Fruit fly (Drosophila melanogaster): ENCODE measurements around the gene CG4000.
A peak's percentile ranks its signal among the peaks of the same experiment; 100 is the strongest.

CG4000 gene

dm6 chr3R:20677251-20677650, at the start of gene CG4000:
Gene CG4000, minus strand, starts transcription at chr3R:20677351.
- no peak for TF ChIP-seq cic (GFP tag; optimal IDR thresholded peaks at IDR 0.05)

dm6 chr3R:20723491-20723890, 46.3 kb upstream of the CG4000 start:
- TF ChIP-seq cnc (optimal IDR thresholded peaks at IDR 0.05) (no peak), CG1620 (GFP tag; optimal IDR thresholded peaks at IDR 0.05) (no peak), CG11617 (GFP tag; optimal IDR thresholded peaks at IDR 0.05) (no peak)

- TF ChIP-seq Mnt (GFP tag; optimal IDR thresholded peaks at IDR 0.05) (no peak), CG5204 (GFP tag; optimal IDR thresholded peaks at IDR 0.05) (no peak), Clk (GFP tag; optimal IDR thresholded peaks at IDR 0.05) (no peak), CG14711 (tag; optimal IDR thresholded peaks at IDR 0.05) (no peak), tj (GFP tag; optimal IDR thresholded peaks at IDR 0.05) (no peak), cnc (optimal IDR thresholded peaks at IDR 0.05) (no peak), ovo (GFP tag; optimal IDR thresholded peaks at IDR 0.05) (no peak), kay (GFP tag; ENCODE audit: borderline replicate concordance) (no peak)
These were observed 42.1 kb upstream of the CG4000 start for dm6 chr3R:20719286-20719685.

- TF ChIP-seq ovo (GFP tag; optimal IDR thresholded peaks at IDR 0.05) (peak; percentile 69), CG5204 (GFP tag; optimal IDR thresholded peaks at IDR 0.05) (no peak)
These were observed 37.2 kb upstream of the CG4000 start, which contains the start of gene Oamb for dm6 chr3R:20714360-20714759. Gene Oamb, minus strand, starts transcription at chr3R:20714577.

dm6 chr3R:20675772-20676171, 1.4 kb downstream of the CG4000 start:
- no peak for TF ChIP-seq ovo (GFP tag; optimal IDR thresholded peaks at IDR 0.05)
- no peak for TF ChIP-seq Crg-1 (GFP tag; optimal IDR thresholded peaks at IDR 0.05)
- no peak for TF ChIP-seq CG5204 (GFP tag; optimal IDR thresholded peaks at IDR 0.05)
- no peak for TF ChIP-seq Mnt (GFP tag; optimal IDR thresholded peaks at IDR 0.05)
- no peak for TF ChIP-seq CG33017 (tag; optimal IDR thresholded peaks at IDR 0.05)
- TF ChIP-seq toe (GFP tag; optimal IDR thresholded peaks at IDR 0.05), result no peak
- no peak for TF ChIP-seq CG7101 (tag; optimal IDR thresholded peaks at IDR 0.05)
- TF ChIP-seq cic (GFP tag; optimal IDR thresholded peaks at IDR 0.05), result no peak

- TF ChIP-seq cic (GFP tag; optimal IDR thresholded peaks at IDR 0.05) (no peak), bab1 (GFP tag; optimal IDR thresholded peaks at IDR 0.05) (no peak), CG33017 (tag; optimal IDR thresholded peaks at IDR 0.05) (no peak), CG1620 (GFP tag; optimal IDR thresholded peaks at IDR 0.05) (no peak), toe (GFP tag; optimal IDR thresholded peaks at IDR 0.05) (no peak), CG7045 (GFP tag; optimal IDR thresholded peaks at IDR 0.05) (no peak), cnc (optimal IDR thresholded peaks at IDR 0.05) (no peak), CG12768 (GFP tag; optimal IDR thresholded peaks at IDR 0.05) (no peak), CG11617 (GFP tag; optimal IDR thresholded peaks at IDR 0.05) (no peak), CG7101 (tag; optimal IDR thresholded peaks at IDR 0.05) (no peak), kay (GFP tag; ENCODE audit: borderline replicate concordance) (no peak), Crg-1 (GFP tag; optimal IDR thresholded peaks at IDR 0.05) (no peak), tj (GFP tag; optimal IDR thresholded peaks at IDR 0.05) (no peak), ovo (GFP tag; optimal IDR thresholded peaks at IDR 0.05) (no peak), Clk (GFP tag; optimal IDR thresholded peaks at IDR 0.05) (no peak), Hr96 (GFP tag; optimal IDR thresholded peaks at IDR 0.05) (no peak), CG14711 (tag; optimal IDR thresholded peaks at IDR 0.05) (no peak)
These were observed 8.0 kb downstream of the CG4000 start, which contains the start of gene Cpr92F for dm6 chr3R:20669040-20669621. Gene Cpr92F, plus strand, starts transcription at chr3R:20669571.

dm6 chr3R:20659804-20660203, 17.3 kb downstream of the CG4000 start, which contains the start of gene Nep4:
Gene Nep4, minus strand, starts transcription at chr3R:20659904.
- TF ChIP-seq tj (GFP tag; optimal IDR thresholded peaks at IDR 0.05) (no peak), CG33017 (tag; optimal IDR thresholded peaks at IDR 0.05) (no peak), CG14711 (tag; optimal IDR thresholded peaks at IDR 0.05) (no peak), bab1 (GFP tag; optimal IDR thresholded peaks at IDR 0.05) (no peak)

dm6 chr3R:20656649-20657048, 20.5 kb downstream of the CG4000 start:
- no peak for TF ChIP-seq tj (GFP tag; optimal IDR thresholded peaks at IDR 0.05)
- no peak for TF ChIP-seq Clk (GFP tag; optimal IDR thresholded peaks at IDR 0.05)
- TF ChIP-seq CG11617 (GFP tag; optimal IDR thresholded peaks at IDR 0.05), result no peak
- no peak for TF ChIP-seq pad (GFP tag; optimal IDR thresholded peaks at IDR 0.05)

- TF ChIP-seq pad (GFP tag; optimal IDR thresholded peaks at IDR 0.05), result no peak
- TF ChIP-seq CG1620 (GFP tag; optimal IDR thresholded peaks at IDR 0.05), result no peak
These were observed 24.8 kb downstream of the CG4000 start, which contains the start of gene GluRIID for dm6 chr3R:20652350-20652749. Gene GluRIID, minus strand, starts transcription at chr3R:20652450.
